Worm (Caenorhabditis elegans) whole organism, L4/young adult: ENCODE measurements around the gene dmsr-9.

Source experiments
- W03F9.2 ChIP-seq: fragments of 150-350 bp; optimal IDR thresholded peaks from 2 replicates; lab custom pipeline; 2014; ENCODE audit warnings: missing biosample characterization, missing genetic modification characterization
- dao-5 ChIP-seq: sonication (generic microtip); optimal IDR thresholded peaks from 2 replicates; lab custom pipeline; 2016; ENCODE audit warnings: missing genotype, missing genetic modification characterization, moderate library complexity, missing compliant biosample characterization
- him-1 ChIP-seq: sonication (generic microtip); optimal IDR thresholded peaks from 2 replicates; lab custom pipeline; 2016; ENCODE audit warnings: missing genotype, missing genetic modification reagents, missing genetic modification characterization, missing compliant biosample characterization

The dmsr-9 gene

DNA sequence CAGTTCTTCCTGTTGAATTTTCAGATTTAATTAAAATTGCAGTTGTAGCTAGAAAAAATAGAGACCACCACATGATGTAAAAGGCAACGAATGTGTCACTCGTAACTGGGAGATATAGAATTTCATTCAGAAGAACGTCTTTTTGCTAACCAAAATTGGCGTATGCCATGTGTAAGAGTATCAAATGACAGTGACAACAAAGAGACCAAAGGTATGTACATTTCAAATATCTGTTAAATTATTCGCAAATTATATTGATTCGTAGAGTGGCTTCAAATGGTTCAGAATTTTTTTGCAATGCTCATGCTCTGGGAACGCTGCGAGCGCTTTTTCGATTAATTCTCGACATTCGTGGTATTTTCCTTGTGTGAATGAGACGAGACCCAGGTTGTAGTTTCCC is 37.1 kb downstream of the dmsr-9 start, which contains the start of gene T25F10.4:
T25F10.4 (minus strand) TSS at position 101 of the 400 bp plus-strand sequence.
- TF ChIP-seq W03F9.2 (tag; lab: Kevin White, UChicago) (no peak), dao-5 (tag; lab: Kevin White, UChicago) (no peak), him-1 (tag; lab: Kevin White, UChicago) (no peak)

DNA sequence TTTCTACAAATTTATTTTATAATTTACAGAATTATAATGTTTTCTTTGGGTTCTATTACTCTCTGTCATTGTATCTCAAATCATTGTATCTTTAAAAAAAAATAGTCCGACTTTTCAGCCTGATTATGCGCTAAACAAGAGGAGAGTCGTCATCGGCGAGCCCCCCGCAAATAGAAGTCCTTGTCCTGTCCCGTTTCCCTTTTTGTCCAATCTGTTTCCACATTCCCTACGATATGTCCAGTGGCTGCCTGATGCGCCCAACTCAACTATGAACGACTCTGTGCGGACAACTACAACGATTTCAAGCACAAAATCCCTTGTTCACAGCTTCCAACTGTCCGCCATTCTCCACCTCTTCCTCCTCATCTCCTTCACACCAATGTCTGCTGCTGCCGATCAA is 41.4 kb downstream of the dmsr-9 start, which contains the start of gene dbl-1:
dbl-1 (plus strand) TSS at position 119 of the 400 bp plus-strand sequence.
- TF ChIP-seq him-1 (tag; lab: Kevin White, UChicago): no peak
- TF ChIP-seq dao-5 (tag; lab: Kevin White, UChicago): no peak
- TF ChIP-seq W03F9.2 (tag; lab: Kevin White, UChicago): no peak

DNA sequence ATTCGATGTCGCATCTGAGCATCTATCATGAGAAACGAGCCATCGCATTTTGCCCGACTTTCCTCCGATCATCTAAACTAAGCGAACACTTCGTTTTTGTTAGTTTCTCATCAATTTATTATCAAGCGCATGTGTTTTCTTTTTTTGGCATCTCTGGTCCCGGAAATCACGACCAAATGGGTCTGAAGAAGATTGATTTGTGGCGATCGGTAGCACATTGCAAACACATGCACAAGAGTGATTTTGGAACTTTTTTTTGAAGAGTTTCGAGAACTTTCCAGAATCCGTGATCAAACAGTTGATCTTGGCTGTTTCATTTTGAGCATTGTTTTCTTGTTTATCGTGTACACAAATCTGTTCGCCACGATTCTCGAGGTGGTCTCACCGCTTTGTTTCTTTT is 46.2 kb downstream of the dmsr-9 start:
- no peak for TF ChIP-seq him-1 (tag; lab: Kevin White, UChicago)
- no peak for TF ChIP-seq dao-5 (tag; lab: Kevin White, UChicago)
- no peak for TF ChIP-seq W03F9.2 (tag; lab: Kevin White, UChicago)

DNA sequence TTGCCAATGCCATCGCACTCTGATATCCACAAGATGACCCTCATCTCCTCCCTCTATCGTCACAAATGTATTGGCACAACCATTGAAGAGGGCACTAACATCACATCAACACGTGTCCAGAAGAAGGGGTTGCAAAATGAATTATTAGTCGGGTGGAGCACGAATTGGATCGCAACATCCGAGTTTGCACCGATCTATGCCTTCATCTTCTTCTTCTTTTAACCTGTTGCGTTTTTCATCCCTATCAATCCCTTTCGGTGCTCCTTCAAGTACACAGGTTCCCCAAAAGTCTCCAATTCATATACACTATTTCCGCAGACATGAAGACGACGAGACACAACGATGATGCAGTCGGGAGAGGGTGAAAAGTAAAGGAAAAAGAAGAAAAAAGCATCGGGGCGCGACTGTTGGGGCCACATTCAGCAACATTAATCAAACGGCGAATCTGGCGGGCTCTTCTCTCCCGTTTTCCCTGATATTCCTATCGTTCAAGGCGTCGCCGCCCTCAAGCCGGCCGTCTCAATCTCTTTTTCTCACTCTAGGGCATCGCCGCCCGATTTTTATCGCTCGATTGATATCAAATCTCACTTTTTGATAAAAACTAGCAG is 47.9 kb downstream of the dmsr-9 start:
- TF ChIP-seq him-1 (tag; lab: Kevin White, UChicago): no peak
- no peak for TF ChIP-seq dao-5 (tag; lab: Kevin White, UChicago)
- no peak for TF ChIP-seq W03F9.2 (tag; lab: Kevin White, UChicago)
